Fruit fly (Drosophila melanogaster): ENCODE results near the gene TpnC73F.

dm6 chr3L:17077273-17077672 is 31.4 kb downstream of the TpnC73F start:
- no peak for TF ChIP-seq topi (GFP tag; optimal IDR thresholded peaks at IDR 0.05)
- TF ChIP-seq CG6854 (GFP tag; optimal IDR thresholded peaks at IDR 0.05): no peak
- no peak for TF ChIP-seq CG16779 (tag; optimal IDR thresholded peaks at IDR 0.05)

Measured in whole organism, prepupa.